Fruit fly (Drosophila melanogaster): ENCODE data around the gene ninaA.

Gene ninaA

dm6 chr2L:897124-897523 is 20.0 kb downstream of the ninaA start:
- no peak for TF ChIP-seq Ets98B (GFP tag; IDR thresholded peaks at IDR 0.05)
- no peak for TF ChIP-seq D1 (tag; optimal IDR thresholded peaks at IDR 0.05)
- TF ChIP-seq CG8301 (tag; optimal IDR thresholded peaks at IDR 0.05) = no peak
- TF ChIP-seq CG8159 (tag; optimal IDR thresholded peaks at IDR 0.05) = no peak
- no peak for TF ChIP-seq CG10348 (GFP tag; IDR thresholded peaks at IDR 0.05)
- TF ChIP-seq Pif1B (GFP tag; optimal IDR thresholded peaks at IDR 0.05) = no peak
- TF ChIP-seq CG13204 (GFP tag; optimal IDR thresholded peaks at IDR 0.05) = no peak
- no peak for TF ChIP-seq fd96Ca (GFP tag; IDR thresholded peaks at IDR 0.05)
- TF ChIP-seq CG12605 (GFP tag; IDR thresholded peaks at IDR 0.05) = no peak
- TF ChIP-seq Pif1A (GFP tag; optimal IDR thresholded peaks at IDR 0.05) = no peak
- no peak for TF ChIP-seq gl (tag; optimal IDR thresholded peaks at IDR 0.05)
- TF ChIP-seq Snoo (tag; optimal IDR thresholded peaks at IDR 0.05) = no peak
- no peak for TF ChIP-seq EcR (GFP tag; optimal IDR thresholded peaks at IDR 0.05)
- no peak for TF ChIP-seq CG4496 (GFP tag; IDR thresholded peaks at IDR 0.05)
- no peak for TF ChIP-seq CG15710 (tag; optimal IDR thresholded peaks at IDR 0.05)
- TF ChIP-seq CG34367 (tag; optimal IDR thresholded peaks at IDR 0.05) = no peak
- TF ChIP-seq CG17806 (tag; optimal IDR thresholded peaks at IDR 0.05) = no peak
- no peak for TF ChIP-seq rn (GFP tag; IDR thresholded peaks at IDR 0.05)

dm6 chr2L:898316-898715 is 21.2 kb downstream of the ninaA start, which contains the start of gene Lsp1beta:
TSS of gene Lsp1beta (plus strand) at chr2L:898500.
- TF ChIP-seq EcR (GFP tag; optimal IDR thresholded peaks at IDR 0.05) (no peak), CG8301 (tag; optimal IDR thresholded peaks at IDR 0.05) (no peak), D1 (tag; optimal IDR thresholded peaks at IDR 0.05) (no peak), Pif1B (GFP tag; optimal IDR thresholded peaks at IDR 0.05) (no peak), CG17806 (tag; optimal IDR thresholded peaks at IDR 0.05) (no peak), gl (tag; optimal IDR thresholded peaks at IDR 0.05) (no peak), CG10348 (GFP tag; IDR thresholded peaks at IDR 0.05) (no peak), Ets98B (GFP tag; IDR thresholded peaks at IDR 0.05) (no peak), CG9948 (tag; optimal IDR thresholded peaks at IDR 0.05) (no peak), CG14655 (GFP tag; optimal IDR thresholded peaks at IDR 0.05) (no peak), CG8159 (tag; optimal IDR thresholded peaks at IDR 0.05) (no peak)

- TF ChIP-seq CG12605 (GFP tag; IDR thresholded peaks at IDR 0.05) = no peak
- TF ChIP-seq Pif1B (GFP tag; optimal IDR thresholded peaks at IDR 0.05) = no peak
- TF ChIP-seq CG15710 (tag; optimal IDR thresholded peaks at IDR 0.05) = no peak
- no peak for TF ChIP-seq CG8301 (tag; optimal IDR thresholded peaks at IDR 0.05)
- TF ChIP-seq Snoo (tag; optimal IDR thresholded peaks at IDR 0.05) = no peak
- TF ChIP-seq D1 (tag; optimal IDR thresholded peaks at IDR 0.05) = no peak
- no peak for TF ChIP-seq CG4496 (GFP tag; IDR thresholded peaks at IDR 0.05)
- TF ChIP-seq gl (tag; optimal IDR thresholded peaks at IDR 0.05) = no peak
- no peak for TF ChIP-seq Ets98B (GFP tag; IDR thresholded peaks at IDR 0.05)
- TF ChIP-seq Pif1A (GFP tag; optimal IDR thresholded peaks at IDR 0.05) = no peak
- TF ChIP-seq fd96Ca (GFP tag; IDR thresholded peaks at IDR 0.05) = no peak
- no peak for TF ChIP-seq CG34367 (tag; optimal IDR thresholded peaks at IDR 0.05)
- no peak for TF ChIP-seq CG10348 (GFP tag; IDR thresholded peaks at IDR 0.05)
- no peak for TF ChIP-seq CG14655 (GFP tag; optimal IDR thresholded peaks at IDR 0.05)
- no peak for TF ChIP-seq CG32121 (GFP tag; IDR thresholded peaks at IDR 0.05)
- TF ChIP-seq CG9948 (tag; optimal IDR thresholded peaks at IDR 0.05) = no peak
- no peak for TF ChIP-seq rn (GFP tag; IDR thresholded peaks at IDR 0.05)
- TF ChIP-seq CG13204 (GFP tag; optimal IDR thresholded peaks at IDR 0.05) = no peak
- no peak for TF ChIP-seq CG8159 (tag; optimal IDR thresholded peaks at IDR 0.05)
Measured at dm6 chr2L:903748-904147, 26.6 kb downstream of the ninaA start.

dm6 chr2L:913850-914391 is 36.8 kb downstream of the ninaA start, which contains the start of gene GluRIIC:
TSS of gene GluRIIC (plus strand) at chr2L:914086.
- no peak for TF ChIP-seq fd96Ca (GFP tag; IDR thresholded peaks at IDR 0.05)
- no peak for TF ChIP-seq Snoo (tag; optimal IDR thresholded peaks at IDR 0.05)
- TF ChIP-seq CG12605 (GFP tag; IDR thresholded peaks at IDR 0.05) = no peak
- no peak for TF ChIP-seq CG13204 (GFP tag; optimal IDR thresholded peaks at IDR 0.05)
- no peak for TF ChIP-seq gl (tag; optimal IDR thresholded peaks at IDR 0.05)
- no peak for TF ChIP-seq rn (GFP tag; IDR thresholded peaks at IDR 0.05)
- no peak for TF ChIP-seq D1 (tag; optimal IDR thresholded peaks at IDR 0.05)
- no peak for TF ChIP-seq EcR (GFP tag; optimal IDR thresholded peaks at IDR 0.05)
- TF ChIP-seq CG34367 (tag; optimal IDR thresholded peaks at IDR 0.05) = no peak
- no peak for TF ChIP-seq CG8301 (tag; optimal IDR thresholded peaks at IDR 0.05)
- TF ChIP-seq CG9948 (tag; optimal IDR thresholded peaks at IDR 0.05) = no peak
- no peak for TF ChIP-seq CG14655 (GFP tag; optimal IDR thresholded peaks at IDR 0.05)

dm6 chr2L:918738-919137 is 41.6 kb downstream of the ninaA start:
- TF ChIP-seq CG12605 (GFP tag; IDR thresholded peaks at IDR 0.05) (peak; percentile 83), CG15710 (tag; optimal IDR thresholded peaks at IDR 0.05) (no peak), CG13204 (GFP tag; optimal IDR thresholded peaks at IDR 0.05) (no peak), fd96Ca (GFP tag; IDR thresholded peaks at IDR 0.05) (no peak), CG8159 (tag; optimal IDR thresholded peaks at IDR 0.05) (no peak)

dm6 chr2L:922660-923059 is 45.6 kb downstream of the ninaA start, which contains the start of gene Tmtc2:
TSS of gene Tmtc2 (plus strand) at chr2L:922793.
- no peak for TF ChIP-seq CG9948 (tag; optimal IDR thresholded peaks at IDR 0.05)
- TF ChIP-seq Snoo (tag; optimal IDR thresholded peaks at IDR 0.05) = no peak
- TF ChIP-seq CG8159 (tag; optimal IDR thresholded peaks at IDR 0.05) = no peak
- TF ChIP-seq Ets98B (GFP tag; IDR thresholded peaks at IDR 0.05) = no peak
- TF ChIP-seq CG17806 (tag; optimal IDR thresholded peaks at IDR 0.05) = no peak

Measured in whole organism, pupa.